Worm (Caenorhabditis elegans) whole organism, young adult: ENCODE results near the gene igeg-1.

Experiments used
- F57A8.1 ChIP-seq: fragments of 200-800 bp; sonication (Bioruptor generic); optimal IDR thresholded peaks from 2 replicates; lab custom pipeline; 2018; ENCODE audit warnings: mild to moderate bottlenecking, missing genetic modification characterization, moderate library complexity, missing compliant biosample characterization
- attf-5 ChIP-seq: fragments of 200-800 bp; sonication (Bioruptor generic); optimal IDR thresholded peaks from 2 replicates; lab custom pipeline; 2018; ENCODE audit warnings: mild to moderate bottlenecking, missing genetic modification characterization, missing compliant biosample characterization
- ceh-91 ChIP-seq: fragments of 200-800 bp; sonication (Bioruptor generic); IDR thresholded peaks from 2 replicates; pipeline ENCODE4 v1.3.6; 2022; ENCODE audit warnings: missing genetic modification reagents, missing genetic modification characterization, missing compliant biosample characterization
- egrh-3 ChIP-seq: fragments of 200-800 bp; sonication (Bioruptor generic); IDR thresholded peaks from 2 replicates; pipeline ENCODE4 v1.3.6; 2022; ENCODE audit warnings: missing genetic modification reagents, missing genetic modification characterization, missing compliant biosample characterization
- hrde-1 ChIP-seq: sonication (generic microtip); optimal IDR thresholded peaks from 2 replicates; lab custom pipeline; 2016; ENCODE audit warnings: missing genetic modification characterization, mild to moderate bottlenecking, missing compliant biosample characterization, moderate library complexity, missing genotype, missing genetic modification reagents, borderline replicate concordance
- lir-1 ChIP-seq: fragments of 200-800 bp; sonication (Bioruptor generic); conservative IDR thresholded peaks from 2 replicates; pipeline ENCODE4 v1.3.6; 2022; ENCODE audit warnings: missing genetic modification reagents, missing genetic modification characterization, missing compliant biosample characterization
- pha-4 ChIP-seq: fragments of 150-350 bp; sonication (generic microtip); optimal IDR thresholded peaks from 2 replicates; lab custom pipeline; 2014; ENCODE audit warnings: missing biosample characterization, missing genetic modification reagents, missing genetic modification characterization
- rcor-1 ChIP-seq: fragments of 200-800 bp; sonication (Bioruptor generic); IDR thresholded peaks from 2 replicates; pipeline ENCODE4 v1.3.6; 2022; ENCODE audit warnings: missing genetic modification reagents, missing genetic modification characterization, missing compliant biosample characterization
- somi-1 ChIP-seq: fragments of 200-800 bp; sonication (Bioruptor generic); optimal IDR thresholded peaks from 2 replicates; lab custom pipeline; 2018; ENCODE audit warnings: mild to moderate bottlenecking, missing genetic modification characterization, missing compliant biosample characterization

DNA sequence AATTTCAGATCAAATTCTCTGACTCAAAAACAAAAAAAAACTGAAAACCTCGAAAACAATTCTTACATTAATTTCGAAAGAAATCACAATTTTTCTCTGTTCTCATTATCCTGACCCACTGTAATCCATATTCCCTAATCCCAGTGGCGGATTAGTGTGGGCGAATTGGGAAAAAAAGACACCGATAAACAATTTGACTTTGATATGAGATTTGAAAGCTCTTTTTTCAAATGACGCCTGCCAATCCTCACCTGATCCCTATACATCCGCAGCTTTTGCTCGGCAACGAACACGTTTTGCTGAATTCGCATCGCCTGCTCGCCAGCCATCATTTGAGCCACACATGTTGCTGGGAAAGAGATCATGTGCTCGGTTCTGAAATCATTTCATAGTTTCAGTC lies 49.3 kb downstream of the igeg-1 start:
- no peak for TF ChIP-seq attf-5
- TF ChIP-seq somi-1 (GFP tag; lab: Kevin White, UChicago), result no peak
- TF ChIP-seq ceh-91 (GFP tag; lab: Robert Waterston, UW), result no peak
- no peak for TF ChIP-seq pha-4 (tag; lab: Kevin White, UChicago)
- TF ChIP-seq lir-1 (GFP tag; lab: Robert Waterston, UW), result no peak
- no peak for TF ChIP-seq F57A8.1 (GFP tag; lab: Kevin White, UChicago)
- no peak for TF ChIP-seq rcor-1 (GFP tag; lab: Robert Waterston, UW)
- no peak for TF ChIP-seq hrde-1
- TF ChIP-seq egrh-3 (GFP tag; lab: Robert Waterston, UW), result no peak
